Fruit fly (Drosophila melanogaster): ENCODE data around the gene S-Lap2.

DNA sequence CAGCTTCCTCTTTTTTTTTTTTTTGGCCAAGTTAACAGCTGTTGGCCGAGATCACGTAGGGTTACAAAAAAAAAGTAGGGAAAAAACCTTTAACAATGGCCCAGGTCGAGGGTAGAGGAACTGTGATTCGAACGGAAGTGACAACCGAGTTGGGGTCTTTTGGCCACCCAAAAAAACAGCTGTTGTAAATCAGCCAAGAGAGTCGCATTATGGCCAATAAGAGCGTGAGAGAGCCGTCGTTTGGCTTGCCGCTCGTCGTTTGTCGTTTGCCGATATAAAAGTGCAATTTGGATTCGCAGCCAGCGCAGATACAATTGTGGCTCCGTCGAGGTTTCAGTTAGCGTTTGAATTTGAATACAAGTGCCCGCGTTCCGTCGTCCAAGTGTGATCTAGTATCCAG, 20.5 kb downstream of the S-Lap2 start, which contains the start of gene Cpr66D:
- TF ChIP-seq CG6792 (GFP tag; optimal IDR thresholded peaks at IDR 0.05) (no peak), fd85E (GFP tag; optimal IDR thresholded peaks at IDR 0.05) (no peak), Hr4 (GFP tag; optimal IDR thresholded peaks at IDR 0.05) (peak; percentile 34), topi (GFP tag; optimal IDR thresholded peaks at IDR 0.05) (no peak), dac (GFP tag; optimal IDR thresholded peaks at IDR 0.05) (no peak), Hr39 (GFP tag; optimal IDR thresholded peaks at IDR 0.05) (no peak)

Measured in whole organism, prepupa.